Worm (Caenorhabditis elegans) whole organism, late embryonic: ENCODE measurements around the gene T06D8.9.

Source experiments
- ceh-22 ChIP-seq: sonication (generic microtip); optimal IDR thresholded peaks from 2 replicates; lab custom pipeline; 2017; ENCODE audit warnings: missing biosample characterization, missing genetic modification characterization
- pax-1 ChIP-seq: fragments of 150-350 bp; optimal IDR thresholded peaks from 2 replicates; lab custom pipeline; 2014; ENCODE audit warnings: missing biosample characterization, missing genetic modification characterization
- ttx-3 ChIP-seq: sonication (generic microtip); optimal IDR thresholded peaks from 2 replicates; lab custom pipeline; 2016; ENCODE audit warnings: missing genetic modification reagents, missing genetic modification characterization, missing compliant biosample characterization
- zip-5 ChIP-seq: sonication (generic microtip); optimal IDR thresholded peaks from 2 replicates; lab custom pipeline; 2016; ENCODE audit warnings: missing genetic modification characterization, missing compliant biosample characterization

- TF ChIP-seq pax-1 (tag; lab: Kevin White, UChicago) (no peak), zip-5 (tag; lab: Kevin White, UChicago) (no peak), ttx-3 (tag; lab: Kevin White, UChicago) (no peak), ceh-22 (tag; lab: Kevin White, UChicago) (no peak)
Measured at ce11 chrII:11285282-11285933, 46.0 kb downstream of the T06D8.9 start.
